Worm (Caenorhabditis elegans): ENCODE measurements around the gene F43G6.17.
A peak's percentile ranks its signal among the peaks of the same experiment; 100 is the strongest.

F43G6.17 gene

DNA sequence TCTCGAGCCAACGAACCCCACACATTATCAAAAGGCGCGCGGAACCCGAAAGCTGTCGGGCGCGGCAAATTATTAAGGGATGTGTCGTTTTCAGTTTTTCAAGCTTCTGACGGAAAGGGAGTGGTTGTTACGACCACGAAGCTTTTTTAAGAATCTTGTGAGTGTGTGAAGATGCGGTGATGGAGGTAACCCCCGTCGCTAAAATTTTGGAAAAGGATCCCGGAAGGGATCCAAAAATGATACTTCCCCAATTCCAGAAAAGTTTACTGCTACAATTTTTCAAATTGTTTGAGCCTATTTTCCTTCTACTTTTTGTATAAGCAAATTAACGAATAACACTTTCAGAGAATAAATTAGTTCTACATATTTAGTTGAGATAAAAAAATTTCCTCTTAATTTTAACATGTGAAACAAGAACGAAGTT is 45.9 kb upstream of the F43G6.17 start (continued):
- TF ChIP-seq xbp-1 (tag; optimal IDR thresholded peaks at IDR 0.05) (peak; percentile 14), ceh-90 (tag; optimal IDR thresholded peaks at IDR 0.05) (no peak), alr-1 (tag; optimal IDR thresholded peaks at IDR 0.05; ENCODE audit: borderline replicate concordance) (no peak), lin-14 (GFP tag; optimal IDR thresholded peaks at IDR 0.05) (no peak), fkh-8 (tag; optimal IDR thresholded peaks at IDR 0.05) (peak; percentile 82), dsc-1 (tag; optimal IDR thresholded peaks at IDR 0.05) (peak; percentile 33), pax-3 (tag; optimal IDR thresholded peaks at IDR 0.05) (peak; percentile 22), nhr-20 (tag; optimal IDR thresholded peaks at IDR 0.05) (peak; percentile 44), hpl-2 (GFP tag; optimal IDR thresholded peaks at IDR 0.05) (no peak), ceh-8 (GFP tag; optimal IDR thresholded peaks at IDR 0.05) (no peak), elt-3 (tag; optimal IDR thresholded peaks at IDR 0.05) (peak in 1 of 6 experiments; percentile 73), nhr-90 (tag; optimal IDR thresholded peaks at IDR 0.05; ENCODE audit: poor library complexity) (peak; percentile 3)

DNA sequence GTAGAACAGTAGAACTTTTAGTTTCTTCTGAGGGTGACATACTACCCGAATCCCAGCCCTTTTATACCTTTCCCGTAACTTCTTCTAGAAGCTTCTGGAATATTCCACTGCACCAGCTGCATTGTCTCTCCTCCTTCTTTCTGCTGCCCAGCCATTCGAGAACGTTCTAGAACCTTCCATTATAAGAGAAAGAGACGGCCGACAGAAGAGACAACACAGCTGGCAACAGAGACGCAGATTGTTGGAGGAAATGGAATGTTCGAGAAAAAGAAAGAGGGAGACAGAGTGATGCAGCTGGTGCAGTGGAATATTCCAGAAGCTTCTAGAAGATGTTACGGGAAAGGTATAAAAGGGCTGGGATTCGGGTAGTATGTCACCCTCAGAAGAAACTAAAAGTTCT is 43.3 kb upstream of the F43G6.17 start, which contains the start of the genes F44E5.4 and F44E5.5:
Gene F44E5.4 (minus strand): TSS at position 35 of the 400 bp plus-strand sequence.
Gene F44E5.5 (plus strand): TSS at position 386 of the 400 bp plus-strand sequence.
- peak; percentile 84 for TF ChIP-seq xbp-1 (tag; optimal IDR thresholded peaks at IDR 0.05)
- TF ChIP-seq ceh-63 (GFP tag; optimal IDR thresholded peaks at IDR 0.05): peak; percentile 75
- peak; percentile 64 for TF ChIP-seq lir-3 (tag; optimal IDR thresholded peaks at IDR 0.05; ENCODE audit: poor library complexity)
- TF ChIP-seq nhr-28 (tag; optimal IDR thresholded peaks at IDR 0.05): peak; percentile 42
- peak; percentile 61 for TF ChIP-seq fkh-10 (GFP tag; optimal IDR thresholded peaks at IDR 0.05)
- TF ChIP-seq unc-130 (tag; optimal IDR thresholded peaks at IDR 0.05): peak; percentile 38
- TF ChIP-seq sox-4 (tag; optimal IDR thresholded peaks at IDR 0.05): peak; percentile 84
- peak; percentile 32 for TF ChIP-seq snpc-4 (tag; optimal IDR thresholded peaks at IDR 0.05)
- peak; percentile 86 for TF ChIP-seq irx-1 (tag; optimal IDR thresholded peaks at IDR 0.05)
- TF ChIP-seq hlh-17 (GFP tag; optimal IDR thresholded peaks at IDR 0.05; ENCODE audit: borderline replicate concordance): peak; percentile 91
- TF ChIP-seq snu-23 (GFP tag; optimal IDR thresholded peaks at IDR 0.05): peak; percentile 92
- TF ChIP-seq tbx-2 (tag; optimal IDR thresholded peaks at IDR 0.05): peak; percentile 84
- TF ChIP-seq ceh-8 (GFP tag; optimal IDR thresholded peaks at IDR 0.05): peak; percentile 87
- peak; percentile 65 to 81 (median 69) for TF ChIP-seq ceh-82 (tag; optimal IDR thresholded peaks at IDR 0.05)
- peak; percentile 90 for TF ChIP-seq jun-1 (tag; optimal IDR thresholded peaks at IDR 0.05)
- peak; percentile 100 for TF ChIP-seq mab-9 (GFP tag; IDR thresholded peaks at IDR 0.05)
- TF ChIP-seq nhr-71 (tag; optimal IDR thresholded peaks at IDR 0.05): peak; percentile 97
- TF ChIP-seq ztf-11 (tag; optimal IDR thresholded peaks at IDR 0.05): peak in 1 of 2 experiments; percentile 78
- TF ChIP-seq dsc-1 (tag; optimal IDR thresholded peaks at IDR 0.05): peak; percentile 91
- peak; percentile 88 for TF ChIP-seq rnt-1 (tag; optimal IDR thresholded peaks at IDR 0.05)
- peak; percentile 12 for TF ChIP-seq ceh-90 (tag; optimal IDR thresholded peaks at IDR 0.05)
- peak; percentile 57 to 62 (median 62) for TF ChIP-seq dpl-1 (GFP tag; optimal IDR thresholded peaks at IDR 0.05)
- peak; percentile 77 for TF ChIP-seq ztf-4 (tag; optimal IDR thresholded peaks at IDR 0.05)
- TF ChIP-seq lin-39 (tag; optimal IDR thresholded peaks at IDR 0.05): peak; percentile 52
- peak; percentile 63 for TF ChIP-seq fos-1 (tag; optimal IDR thresholded peaks at IDR 0.05)
- TF ChIP-seq grh-1 (GFP tag; IDR thresholded peaks at IDR 0.05): peak; percentile 94
- TF ChIP-seq elt-2 (tag; optimal IDR thresholded peaks at IDR 0.05): peak; percentile 54
- TF ChIP-seq ets-5 (GFP tag; IDR thresholded peaks at IDR 0.05): peak; percentile 98; the same call in 1 of the 2 replicates
- TF ChIP-seq ceh-88 (GFP tag; IDR thresholded peaks at IDR 0.05): peak; percentile 94
- peak; percentile 90 for TF ChIP-seq nhr-85 (tag)
- peak; percentile 86 for TF ChIP-seq C34B4.2 (tag; optimal IDR thresholded peaks at IDR 0.05)
- TF ChIP-seq nhr-47 (tag; optimal IDR thresholded peaks at IDR 0.05): peak; percentile 96
- TF ChIP-seq C16A3.4 (tag; optimal IDR thresholded peaks at IDR 0.05): peak; percentile 16
- TF ChIP-seq efl-1 (optimal IDR thresholded peaks at IDR 0.05): peak; percentile 73 to 86
- TF ChIP-seq efl-1 (GFP tag; optimal IDR thresholded peaks at IDR 0.05 in 1 of 2): peak; percentile 53 to 96
- peak; percentile 89 for TF ChIP-seq nhr-20 (tag; optimal IDR thresholded peaks at IDR 0.05)
- TF ChIP-seq aha-1 (tag; optimal IDR thresholded peaks at IDR 0.05): peak; percentile 76
- TF ChIP-seq nhr-77 (tag; optimal IDR thresholded peaks at IDR 0.05): peak; percentile 67
- peak; percentile 88 for TF ChIP-seq nhr-90 (tag; optimal IDR thresholded peaks at IDR 0.05; ENCODE audit: poor library complexity)
- peak; percentile 89 for TF ChIP-seq unc-86 (tag; optimal IDR thresholded peaks at IDR 0.05)
- peak in 1 of 2 experiments; percentile 61 for TF ChIP-seq mdl-1 (tag; optimal IDR thresholded peaks at IDR 0.05)
- peak; percentile 47 for TF ChIP-seq skn-1 (tag; optimal IDR thresholded peaks at IDR 0.05)
- TF ChIP-seq elt-3 (tag; optimal IDR thresholded peaks at IDR 0.05): peak in 2 of 6 experiments; percentile 63 to 86
- TF ChIP-seq aly-2 (tag; optimal IDR thresholded peaks at IDR 0.05): peak; percentile 39

Data from whole organism, L1 larva.